Worm (Caenorhabditis elegans) whole organism, midembryonic: Measurements from ENCODE around the gene F33E11.2.

Experiments used
- T22C8.4 ChIP-seq: fragments of 200-800 bp; sonication (Bioruptor generic); IDR thresholded peaks from 2 replicates; pipeline ENCODE4 v1.3.6; 2022; ENCODE audit warnings: missing genetic modification characterization, missing compliant biosample characterization
- cog-1 ChIP-seq: sonication (generic microtip); optimal IDR thresholded peaks from 2 replicates; lab custom pipeline; 2016; ENCODE audit warnings: missing genetic modification characterization, missing compliant biosample characterization
- klf-2 ChIP-seq: fragments of 200-800 bp; sonication (Bioruptor generic); conservative IDR thresholded peaks from 2 replicates; pipeline ENCODE4 v1.3.6; 2022; ENCODE audit warnings: missing genetic modification reagents, missing genetic modification characterization, missing compliant biosample characterization
- ref-1 ChIP-seq: fragments of 200-800 bp; sonication (Bioruptor generic); conservative IDR thresholded peaks from 2 replicates; pipeline ENCODE4 v1.3.6; 2022; ENCODE audit warnings: missing genetic modification reagents, missing genetic modification characterization, missing compliant biosample characterization

- no peak for TF ChIP-seq ref-1 (GFP tag; lab: Robert Waterston, UW)
- no peak for TF ChIP-seq T22C8.4 (GFP tag; lab: Robert Waterston, UW)
- no peak for TF ChIP-seq cog-1 (tag; lab: Kevin White, UChicago)
- TF ChIP-seq klf-2 (GFP tag; lab: Robert Waterston, UW) = no peak
Measured at ce11 chrV:331245-331644, 33.5 kb downstream of the F33E11.2 start.
